Fruit fly (Drosophila melanogaster): ENCODE results near the gene Spn28F.

The Spn28F gene

DNA sequence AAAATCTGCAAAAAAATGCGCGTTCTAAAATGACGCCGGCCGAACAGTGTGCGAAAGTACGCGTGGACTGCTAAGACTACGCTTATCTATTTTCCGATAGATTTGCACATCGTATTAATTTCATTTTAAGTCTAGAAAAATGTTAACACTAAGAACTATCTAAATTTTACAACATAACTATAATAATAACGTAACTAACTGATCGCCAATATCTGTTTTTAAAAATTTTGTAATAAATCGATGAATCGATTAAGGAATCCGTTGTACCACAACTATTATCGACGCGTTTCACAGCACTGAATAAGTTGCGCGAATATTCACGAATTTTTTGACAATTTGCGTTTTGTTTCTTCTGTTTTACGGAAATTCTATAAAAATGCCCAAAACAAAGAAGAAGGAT, 30.5 kb downstream of the Spn28F start, which contains the start of gene Ssb-c31a (continued):
- TF ChIP-seq CG8924 (tag; optimal IDR thresholded peaks at IDR 0.05) (peak; percentile 23), CG8388 (GFP tag; optimal IDR thresholded peaks at IDR 0.05) (peak; percentile 22), Mrtf (GFP tag; IDR thresholded peaks at IDR 0.05) (no peak), CG8089 (GFP tag; optimal IDR thresholded peaks at IDR 0.05) (no peak), CG7786 (GFP tag; optimal IDR thresholded peaks at IDR 0.05) (peak; percentile 53), ase (GFP tag; IDR thresholded peaks at IDR 0.05) (no peak), CG4328 (GFP tag; optimal IDR thresholded peaks at IDR 0.05) (peak; percentile 59), CG9609 (GFP tag; optimal IDR thresholded peaks at IDR 0.05) (peak; percentile 4), hth (optimal IDR thresholded peaks at IDR 0.05) (no peak), sens (GFP tag) (peak; percentile 93), CG4820 (GFP tag; optimal IDR thresholded peaks at IDR 0.05) (peak; percentile 15), trh (GFP tag; optimal IDR thresholded peaks at IDR 0.05) (no peak), odd (GFP tag; optimal IDR thresholded peaks at IDR 0.05) (peak; percentile 14), dmrt11E (tag; optimal IDR thresholded peaks at IDR 0.05) (peak; percentile 42), amos (GFP tag; IDR thresholded peaks at IDR 0.05; ENCODE audit: partially characterized antibody) (peak; percentile 71), Nf-YB (GFP tag; optimal IDR thresholded peaks at IDR 0.05) (no peak), CG5245 (GFP tag; optimal IDR thresholded peaks at IDR 0.05) (no peak), CG9215 (GFP tag; IDR thresholded peaks at IDR 0.05) (peak; percentile 57), luna (GFP tag; optimal IDR thresholded peaks at IDR 0.05) (no peak), CG13624 (GFP tag; optimal IDR thresholded peaks at IDR 0.05) (peak; percentile 82), CG12299 (tag; optimal IDR thresholded peaks at IDR 0.05) (peak; percentile 60), YL-1 (GFP tag; optimal IDR thresholded peaks at IDR 0.05) (peak; percentile 52), Fer3 (tag; optimal IDR thresholded peaks at IDR 0.05) (peak; percentile 11), Trl (optimal IDR thresholded peaks at IDR 0.05) (no peak), Trl (GFP tag; optimal IDR thresholded peaks at IDR 0.05) (peak; percentile 63), al (GFP tag; IDR thresholded peaks at IDR 0.05) (peak; percentile 42; the same call in 1 of the 2 replicates), wdn (GFP tag; IDR thresholded peaks at IDR 0.05) (no peak), schlank (tag; optimal IDR thresholded peaks at IDR 0.05) (no peak), H2.0 (GFP tag; IDR thresholded peaks at IDR 0.05) (no peak), CG17912 (GFP tag; optimal IDR thresholded peaks at IDR 0.05) (no peak), Awh (GFP tag; IDR thresholded peaks at IDR 0.05) (no peak), CG17612 (GFP tag; IDR thresholded peaks at IDR 0.05) (no peak), gsb (GFP tag; IDR thresholded peaks at IDR 0.05) (no peak), CG16815 (GFP tag; optimal IDR thresholded peaks at IDR 0.05) (peak; percentile 10), CG15269 (tag; optimal IDR thresholded peaks at IDR 0.05) (peak; percentile 44), CG15011 (GFP tag; optimal IDR thresholded peaks at IDR 0.05) (no peak), CG13775 (GFP tag; optimal IDR thresholded peaks at IDR 0.05) (peak; percentile 53), HmgZ (tag; optimal IDR thresholded peaks at IDR 0.05) (peak; percentile 78), CG11696 (GFP tag; IDR thresholded peaks at IDR 0.05) (no peak), hbn (GFP tag; IDR thresholded peaks at IDR 0.05; ENCODE audit: partially characterized antibody) (peak; percentile 74), trem (tag; optimal IDR thresholded peaks at IDR 0.05) (peak; percentile 75), CG9817 (tag; optimal IDR thresholded peaks at IDR 0.05) (peak; percentile 48), ara (GFP tag; IDR thresholded peaks at IDR 0.05) (no peak), ham (GFP tag; IDR thresholded peaks at IDR 0.05) (no peak), CG9932 (GFP tag; IDR thresholded peaks at IDR 0.05) (peak; percentile 81), CG2202 (tag; optimal IDR thresholded peaks at IDR 0.05) (no peak), gem (tag; optimal IDR thresholded peaks at IDR 0.05) (peak; percentile 57), CG7372 (GFP tag; IDR thresholded peaks at IDR 0.05) (0 out of 2 replicates have a peak, but pooled peaks have one; percentile 9), Ravus (GFP tag; IDR thresholded peaks at IDR 0.05) (no peak), CG13894 (tag; optimal IDR thresholded peaks at IDR 0.05) (no peak), ken (GFP tag; IDR thresholded peaks at IDR 0.05) (no peak), CG7745 (tag; optimal IDR thresholded peaks at IDR 0.05) (no peak), CG18764 (GFP tag; optimal IDR thresholded peaks at IDR 0.05) (peak; percentile 60)
